Fruit fly (Drosophila melanogaster) whole organism, prepupa: Measurements from ENCODE around the gene Oga.
A peak's percentile ranks its signal among the peaks of the same experiment; 100 is the strongest.

Experiments used
- Blimp-1 ChIP-seq: fragments of 200-800 bp; sonication (Bioruptor generic); optimal IDR thresholded peaks from 3 replicates; lab custom pipeline; 2017; ENCODE audit warnings: missing biosample characterization, missing genetic modification characterization, mild to moderate bottlenecking, moderate library complexity, missing genetic modification reagents
- CG10631 ChIP-seq: fragments of 200-800 bp; sonication (Bioruptor generic); optimal IDR thresholded peaks from 2 replicates; lab custom pipeline; 2016; ENCODE audit warnings: missing biosample characterization, missing genetic modification characterization
- CG10669 ChIP-seq: fragments of 200-800 bp; sonication (Bioruptor generic); optimal IDR thresholded peaks from 3 replicates; lab custom pipeline; 2018; ENCODE audit warnings: missing biosample characterization, mild to moderate bottlenecking, missing genetic modification characterization, moderate library complexity
- CG11902 ChIP-seq: fragments of 200-800 bp; sonication (Bioruptor generic); optimal IDR thresholded peaks from 3 replicates; lab custom pipeline; 2016; ENCODE audit warnings: missing biosample characterization, missing genetic modification characterization
- CG15336 ChIP-seq: fragments of 200-800 bp; sonication (Bioruptor generic); IDR thresholded peaks from 2 replicates; pipeline ENCODE4 v1.3.6; 2022; ENCODE audit warnings: missing biosample characterization, missing genetic modification characterization
- CG1621 ChIP-seq: fragments of 200-800 bp; sonication (Bioruptor generic); optimal IDR thresholded peaks from 3 replicates; lab custom pipeline; 2018; ENCODE audit warnings: missing biosample characterization, mild to moderate bottlenecking, missing genetic modification characterization
- CG16779 ChIP-seq: fragments of 200-800 bp; sonication (Bioruptor generic); optimal IDR thresholded peaks from 3 replicates; lab custom pipeline; 2017; ENCODE audit warnings: missing biosample characterization, mild to moderate bottlenecking, missing genetic modification characterization
- CG3032 ChIP-seq: fragments of 200-800 bp; optimal IDR thresholded peaks from 2 replicates; lab custom pipeline; 2019; ENCODE audit warnings: missing biosample characterization, mild to moderate bottlenecking, missing genetic modification characterization, moderate library complexity
- CG31627 ChIP-seq: fragments of 200-800 bp; sonication (Bioruptor generic); optimal IDR thresholded peaks from 3 replicates; lab custom pipeline; 2016; ENCODE audit warnings: missing biosample characterization, missing genetic modification characterization
- CG32006 ChIP-seq: fragments of 200-800 bp; sonication (Bioruptor generic); optimal IDR thresholded peaks from 3 replicates; lab custom pipeline; 2017; ENCODE audit warnings: missing biosample characterization, mild to moderate bottlenecking, missing genetic modification characterization
- CG34406 ChIP-seq: fragments of 200-800 bp; sonication (Bioruptor generic); optimal IDR thresholded peaks from 3 replicates; lab custom pipeline; 2016; ENCODE audit warnings: missing biosample characterization, missing genetic modification characterization
- CG3919 ChIP-seq: fragments of 200-800 bp; sonication (Bioruptor generic); optimal IDR thresholded peaks from 3 replicates; lab custom pipeline; 2016; ENCODE audit warnings: missing biosample characterization, missing genetic modification characterization
- CG4318 ChIP-seq: fragments of 200-800 bp; sonication (Bioruptor generic); optimal IDR thresholded peaks from 3 replicates; lab custom pipeline; 2017; ENCODE audit warnings: missing biosample characterization, mild to moderate bottlenecking, missing genetic modification characterization
- CG6792 ChIP-seq: fragments of 200-800 bp; sonication (Bioruptor generic); optimal IDR thresholded peaks from 3 replicates; lab custom pipeline; 2016; ENCODE audit warnings: missing biosample characterization, missing genetic modification characterization
- CG6808 ChIP-seq: fragments of 200-800 bp; sonication (Bioruptor generic); optimal IDR thresholded peaks from 3 replicates; lab custom pipeline; 2017; ENCODE audit warnings: missing biosample characterization, missing genetic modification characterization, mild to moderate bottlenecking, moderate library complexity, missing genetic modification reagents
- CG7368 ChIP-seq: fragments of 200-800 bp; sonication (Bioruptor generic); optimal IDR thresholded peaks from 3 replicates; lab custom pipeline; 2016; ENCODE audit warnings: missing biosample characterization, missing genetic modification characterization
- CG8119 ChIP-seq: fragments of 200-800 bp; sonication (Bioruptor generic); IDR thresholded peaks from 3 replicates; pipeline ENCODE4 v1.3.6; 2022; ENCODE audit warnings: missing biosample characterization, missing genetic modification characterization
- CG8319 ChIP-seq: fragments of 200-800 bp; sonication (Bioruptor generic); optimal IDR thresholded peaks from 3 replicates; lab custom pipeline; 2016; ENCODE audit warnings: missing biosample characterization, missing genetic modification characterization
- CG8632 ChIP-seq: fragments of 200-800 bp; sonication (Bioruptor generic); optimal IDR thresholded peaks from 3 replicates; lab custom pipeline; 2016; ENCODE audit warnings: missing biosample characterization, missing genetic modification characterization
- Eip75B ChIP-seq: fragments of 200-800 bp; sonication (Bioruptor generic); optimal IDR thresholded peaks from 3 replicates; lab custom pipeline; 2016; ENCODE audit warnings: missing biosample characterization, missing genetic modification characterization
- Eip78C ChIP-seq: fragments of 200-800 bp; sonication (Bioruptor generic); peaks from one replicate; lab custom pipeline; 2016; ENCODE audit warnings: missing biosample characterization, missing genetic modification characterization
- Eip93F ChIP-seq: fragments of 200-800 bp; sonication (Bioruptor generic); optimal IDR thresholded peaks from 2 replicates; lab custom pipeline; 2016; ENCODE audit warnings: missing biosample characterization, mild to moderate bottlenecking, missing genetic modification characterization
- Ets21C ChIP-seq: fragments of 200-800 bp; sonication (Bioruptor generic); optimal IDR thresholded peaks from 3 replicates; lab custom pipeline; 2016; ENCODE audit warnings: missing biosample characterization, missing genetic modification characterization
- Ets96B ChIP-seq: fragments of 200-800 bp; optimal IDR thresholded peaks from 2 replicates; lab custom pipeline; 2019; ENCODE audit warnings: missing biosample characterization, mild to moderate bottlenecking, missing genetic modification characterization, moderate library complexity
- Hr38 ChIP-seq: sonication (Bioruptor generic); optimal IDR thresholded peaks from 2 replicates; lab custom pipeline; 2016; ENCODE audit warnings: missing biosample characterization, missing genetic modification characterization
- Hr39 ChIP-seq: fragments of 200-800 bp; sonication (Bioruptor generic); optimal IDR thresholded peaks from 2 replicates; lab custom pipeline; 2016; ENCODE audit warnings: missing biosample characterization, missing genetic modification characterization
- Hr4 ChIP-seq: fragments of 200-800 bp; sonication (Bioruptor generic); optimal IDR thresholded peaks from 3 replicates; lab custom pipeline; 2016; ENCODE audit warnings: missing biosample characterization, missing genetic modification characterization
- Lpt ChIP-seq: fragments of 200-800 bp; sonication (Bioruptor generic); optimal IDR thresholded peaks from 3 replicates; lab custom pipeline; 2016; ENCODE audit warnings: missing biosample characterization, missing genetic modification characterization
- Met ChIP-seq: fragments of 200-800 bp; sonication (Bioruptor generic); optimal IDR thresholded peaks from 3 replicates; lab custom pipeline; 2016; ENCODE audit warnings: missing biosample characterization, missing genetic modification characterization
- OdsH ChIP-seq: fragments of 200-800 bp; sonication (Bioruptor generic); optimal IDR thresholded peaks from 3 replicates; lab custom pipeline; 2016; ENCODE audit warnings: missing biosample characterization, missing genetic modification characterization
- Smox ChIP-seq: fragments of 200-800 bp; sonication (Bioruptor generic); optimal IDR thresholded peaks from 3 replicates; lab custom pipeline; 2016; ENCODE audit warnings: missing biosample characterization, missing genetic modification characterization
- Sox14 ChIP-seq: fragments of 200-800 bp; sonication (Bioruptor generic); optimal IDR thresholded peaks from 3 replicates; lab custom pipeline; 2016; ENCODE audit warnings: missing biosample characterization, missing genetic modification characterization
- Sox15 ChIP-seq: fragments of 200-800 bp; sonication (Bioruptor generic); optimal IDR thresholded peaks from 3 replicates; lab custom pipeline; 2016; ENCODE audit warnings: missing biosample characterization, missing genetic modification characterization
- achi ChIP-seq: fragments of 200-800 bp; sonication (Bioruptor generic); optimal IDR thresholded peaks from 3 replicates; lab custom pipeline; 2016; ENCODE audit warnings: missing biosample characterization, missing genetic modification characterization
- acj6 ChIP-seq: fragments of 200-800 bp; sonication (Bioruptor generic); optimal IDR thresholded peaks from 3 replicates; lab custom pipeline; 2016; ENCODE audit warnings: missing biosample characterization, missing genetic modification characterization
- cyc ChIP-seq: fragments of 200-800 bp; sonication (Bioruptor generic); optimal IDR thresholded peaks from 3 replicates; lab custom pipeline; 2016; ENCODE audit warnings: missing biosample characterization, missing genetic modification characterization
- dac ChIP-seq: fragments of 200-800 bp; sonication (Bioruptor generic); optimal IDR thresholded peaks from 2 replicates; lab custom pipeline; 2017; ENCODE audit warnings: missing biosample characterization, mild to moderate bottlenecking, missing genetic modification characterization
- dsx ChIP-seq: fragments of 200-800 bp; optimal IDR thresholded peaks from 3 replicates; lab custom pipeline; 2019; ENCODE audit warnings: missing biosample characterization, mild to moderate bottlenecking, missing genetic modification characterization, moderate library complexity; ENCODE audit not compliant: poor library complexity, severe bottlenecking
- eg ChIP-seq: fragments of 200-800 bp; sonication (Bioruptor generic); IDR thresholded peaks from 3 replicates; pipeline ENCODE4 v1.3.6; 2022; ENCODE audit warnings: missing biosample characterization, missing genetic modification characterization
- esn ChIP-seq: fragments of 200-800 bp; sonication (Bioruptor generic); optimal IDR thresholded peaks from 2 replicates; lab custom pipeline; 2016; ENCODE audit warnings: missing biosample characterization, mild to moderate bottlenecking, missing genetic modification characterization, moderate library complexity
- fd59A ChIP-seq: fragments of 200-800 bp; sonication (Bioruptor generic); optimal IDR thresholded peaks from 2 replicates; lab custom pipeline; 2017; ENCODE audit warnings: missing biosample characterization, mild to moderate bottlenecking, missing genetic modification characterization, missing genetic modification reagents
- fkh ChIP-seq: fragments of 200-800 bp; sonication (Bioruptor generic); optimal IDR thresholded peaks from 3 replicates; lab custom pipeline; 2017; ENCODE audit warnings: missing biosample characterization, mild to moderate bottlenecking, missing genetic modification characterization, moderate library complexity
- lz ChIP-seq: fragments of 200-800 bp; sonication (Bioruptor generic); optimal IDR thresholded peaks from 3 replicates; lab custom pipeline; 2016; ENCODE audit warnings: missing biosample characterization, missing genetic modification characterization
- pdm3 ChIP-seq: fragments of 200-800 bp; sonication (Bioruptor generic); optimal IDR thresholded peaks from 3 replicates; lab custom pipeline; 2016; ENCODE audit warnings: missing biosample characterization, missing genetic modification characterization
- salr ChIP-seq, 2 experiments: fragments of 200-800 bp; sonication (Bioruptor generic); optimal IDR thresholded peaks; 3 replicates each; lab custom pipeline; 2016 to 2018; ENCODE audit warnings: missing biosample characterization in 2 of 2, missing genetic modification characterization in 2 of 2, mild to moderate bottlenecking in 1 of 2
- spab ChIP-seq: fragments of 200-800 bp; sonication (Bioruptor generic); optimal IDR thresholded peaks from 2 replicates; lab custom pipeline; 2017; ENCODE audit warnings: missing biosample characterization, mild to moderate bottlenecking, missing genetic modification characterization, missing genetic modification reagents
- svp ChIP-seq: fragments of 200-800 bp; sonication (Bioruptor generic); peaks from one replicate; lab custom pipeline; 2016; ENCODE audit warnings: missing biosample characterization, missing genetic modification characterization
- topi ChIP-seq: fragments of 200-800 bp; sonication (Bioruptor generic); optimal IDR thresholded peaks from 3 replicates; lab custom pipeline; 2016; ENCODE audit warnings: missing biosample characterization, missing genetic modification characterization
- vri ChIP-seq: fragments of 200-800 bp; sonication (Bioruptor generic); optimal IDR thresholded peaks from 3 replicates; lab custom pipeline; 2016; ENCODE audit warnings: missing biosample characterization, mild to moderate bottlenecking, missing genetic modification characterization

Gene Oga

DNA sequence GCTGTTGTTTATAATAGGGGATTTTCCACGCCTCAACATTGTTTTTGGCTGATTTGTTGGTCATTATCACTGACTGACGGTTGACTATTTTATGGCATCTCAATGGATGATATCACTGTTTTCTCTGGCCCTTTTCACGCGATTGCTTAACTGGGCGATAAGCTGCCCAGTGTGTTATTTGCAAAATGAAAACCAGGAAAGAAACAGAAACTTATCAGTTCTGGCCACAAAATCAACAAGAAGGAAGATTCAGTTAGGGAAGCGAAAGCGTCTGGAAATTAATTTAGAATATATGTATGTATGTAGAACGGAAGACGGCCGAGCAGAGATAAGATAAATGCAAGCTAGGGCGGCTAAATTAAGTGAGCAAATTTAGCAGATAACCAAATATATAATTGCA, 36.9 kb upstream of the Oga start:
- TF ChIP-seq Smox (no peak), vri (GFP tag; lab: Kevin White, UChicago) (peak; percentile 6)
- TF ChIP-seq, all 60 proteins: peak for 1

DNA sequence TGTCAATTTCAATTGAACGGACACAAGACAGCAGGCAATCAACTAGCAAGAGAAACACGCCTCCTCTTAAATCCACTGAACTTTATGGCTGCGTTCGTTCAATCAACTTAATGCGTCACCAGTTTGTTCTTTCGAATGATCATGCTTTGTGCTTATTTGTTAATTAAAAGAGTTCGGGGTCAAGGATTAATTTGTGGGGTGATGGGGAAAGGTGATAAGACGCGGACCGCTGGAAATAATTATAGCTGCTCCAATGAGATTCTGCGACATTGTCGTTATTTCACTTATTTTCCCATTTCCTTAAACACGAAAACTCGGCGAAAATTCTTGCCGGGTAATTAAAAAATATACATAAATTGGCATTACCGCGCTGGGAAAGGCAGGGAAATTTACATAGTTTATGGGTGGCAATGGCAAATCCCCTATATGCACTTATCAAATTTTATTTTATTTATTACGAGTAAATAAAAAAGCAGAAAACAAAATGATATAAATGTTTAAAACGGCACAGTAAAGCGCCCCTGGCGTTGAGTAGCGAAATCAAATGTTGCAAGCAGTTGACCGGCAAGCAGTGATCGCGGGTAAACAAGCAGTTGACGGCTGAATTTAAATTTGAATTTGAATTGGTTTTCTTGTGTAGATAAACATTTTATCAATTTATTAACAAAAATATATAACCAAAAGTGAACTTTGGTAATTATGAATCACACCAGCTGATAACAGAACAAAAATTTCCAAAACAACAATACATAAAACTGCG, 34.3 kb upstream of the Oga start:
- TF ChIP-seq fkh = peak; percentile 82
- TF ChIP-seq CG34406 = peak; percentile 6
- peak; percentile 80 for TF ChIP-seq svp
- TF ChIP-seq CG8319 (GFP tag; lab: Kevin White, UChicago) = peak; percentile 16
- TF ChIP-seq Hr4 (GFP tag; lab: Kevin White, UChicago) = peak; percentile 53
- TF ChIP-seq Hr39 (GFP tag; lab: Kevin White, UChicago) = peak; percentile 54
- peak; percentile 3 for TF ChIP-seq Smox
- TF ChIP-seq OdsH (GFP tag; lab: Kevin White, UChicago) = peak; percentile 55
- peak; percentile 60 for TF ChIP-seq CG31627
- peak; percentile 63 for TF ChIP-seq CG3919 (GFP tag; lab: Kevin White, UChicago)
- peak; percentile 57 for TF ChIP-seq pdm3 (GFP tag; lab: Kevin White, UChicago)
- TF ChIP-seq dac (GFP tag; lab: Kevin White, UChicago) = peak; percentile 56
- TF ChIP-seq fd59A (GFP tag; lab: Kevin White, UChicago) = peak; percentile 6
- no peak for TF ChIP-seq CG8632 (GFP tag; lab: Kevin White, UChicago)
- TF ChIP-seq CG11902 (GFP tag; lab: Kevin White, UChicago) = no peak
- TF ChIP-seq CG7368 (GFP tag; lab: Kevin White, UChicago) = no peak
- TF ChIP-seq cyc (GFP tag; lab: Kevin White, UChicago) = peak; percentile 65
- TF ChIP-seq CG15336 (GFP tag; lab: Robert Waterston, UW) = no peak
- TF ChIP-seq CG6792 (GFP tag; lab: Kevin White, UChicago) = peak; percentile 15
- peak; percentile 50 for TF ChIP-seq lz
- no peak for TF ChIP-seq Eip93F (GFP tag; lab: Kevin White, UChicago)
- no peak for TF ChIP-seq Hr38
- TF ChIP-seq Met (GFP tag; lab: Kevin White, UChicago) = peak; percentile 57
- peak; percentile 67 for TF ChIP-seq Eip78C (GFP tag; lab: Kevin White, UChicago)
- peak; percentile 12 for TF ChIP-seq CG10669
- peak; percentile 50 for TF ChIP-seq topi (GFP tag; lab: Kevin White, UChicago)
- peak; percentile 8 for TF ChIP-seq CG6808 (GFP tag; lab: Kevin White, UChicago)
- peak; percentile 16 for TF ChIP-seq dsx (GFP tag; lab: Kevin White, UChicago)
- no peak for TF ChIP-seq CG8119 (GFP tag; lab: Robert Waterston, UW)
- peak in 1 of 2 experiments; percentile 34 for TF ChIP-seq salr (GFP tag; optimal IDR thresholded peaks at IDR 0.05; lab: Kevin White, UChicago)
- peak; percentile 15 for TF ChIP-seq acj6
- no peak for TF ChIP-seq CG4318 (GFP tag; lab: Kevin White, UChicago)
- no peak for TF ChIP-seq achi (GFP tag; lab: Kevin White, UChicago)
- no peak for TF ChIP-seq Lpt
- TF ChIP-seq CG32006 (GFP tag; lab: Kevin White, UChicago) = peak; percentile 36
- TF ChIP-seq Sox15 (GFP tag; lab: Kevin White, UChicago) = no peak
- peak; percentile 19 for TF ChIP-seq CG1621
- TF ChIP-seq Ets96B (tag; lab: Kevin White, UChicago) = peak; percentile 10
- TF ChIP-seq Sox14 (GFP tag; lab: Kevin White, UChicago) = peak; percentile 56
- TF ChIP-seq CG3032 (tag; lab: Kevin White, UChicago) = peak; percentile 50
- TF ChIP-seq CG16779 (tag; lab: Kevin White, UChicago) = no peak
- no peak for TF ChIP-seq spab
- no peak for TF ChIP-seq CG10631
- TF ChIP-seq esn (GFP tag; lab: Kevin White, UChicago) = peak; percentile 56
- TF ChIP-seq Eip75B = peak; percentile 28
- no peak for TF ChIP-seq Ets21C (GFP tag; lab: Kevin White, UChicago)
- TF ChIP-seq Blimp-1 = no peak
- TF ChIP-seq eg = no peak
- peak; percentile 10 for TF ChIP-seq vri (GFP tag; lab: Kevin White, UChicago)
